Worm (Caenorhabditis elegans) whole organism, midembryonic: Measurements from ENCODE around the gene ugt-47.

ENCODE experiments used
- T22C8.4 ChIP-seq: fragments of 200-800 bp; sonication (Bioruptor generic); IDR thresholded peaks from 2 replicates; pipeline ENCODE4 v1.3.6; 2022; ENCODE audit warnings: missing genetic modification characterization, missing compliant biosample characterization
- cog-1 ChIP-seq: sonication (generic microtip); optimal IDR thresholded peaks from 2 replicates; lab custom pipeline; 2016; ENCODE audit warnings: missing genetic modification characterization, missing compliant biosample characterization
- flt-1 ChIP-seq: fragments of 200-800 bp; sonication (Bioruptor generic); IDR thresholded peaks from 2 replicates; pipeline ENCODE4 v1.3.6; 2022; ENCODE audit warnings: missing genetic modification characterization, missing compliant biosample characterization
- klf-2 ChIP-seq: fragments of 200-800 bp; sonication (Bioruptor generic); conservative IDR thresholded peaks from 2 replicates; pipeline ENCODE4 v1.3.6; 2022; ENCODE audit warnings: missing genetic modification reagents, missing genetic modification characterization, missing compliant biosample characterization
- med-1 ChIP-seq: sonication (generic microtip); optimal IDR thresholded peaks from 2 replicates; lab custom pipeline; 2017; ENCODE audit warnings: missing genetic modification characterization, mild to moderate bottlenecking, missing compliant biosample characterization, antibody characterized with exemption, missing genetic modification reagents; ENCODE audit not compliant: insufficient read depth
- ref-1 ChIP-seq: fragments of 200-800 bp; sonication (Bioruptor generic); conservative IDR thresholded peaks from 2 replicates; pipeline ENCODE4 v1.3.6; 2022; ENCODE audit warnings: missing genetic modification reagents, missing genetic modification characterization, missing compliant biosample characterization
- tab-1 ChIP-seq: fragments of 200-800 bp; sonication (Bioruptor generic); IDR thresholded peaks from 2 replicates; pipeline ENCODE4 v1.3.6; 2022; ENCODE audit warnings: missing genetic modification characterization, missing compliant biosample characterization
- ztf-23 ChIP-seq: fragments of 200-800 bp; sonication (Bioruptor generic); IDR thresholded peaks from 2 replicates; pipeline ENCODE4 v1.3.6; 2022; ENCODE audit warnings: missing genetic modification reagents, missing genetic modification characterization, missing compliant biosample characterization
- ztf-29 ChIP-seq: fragments of 200-800 bp; sonication (Bioruptor generic); IDR thresholded peaks from 2 replicates; pipeline ENCODE4 v1.3.6; 2022; ENCODE audit warnings: missing genetic modification reagents, missing genetic modification characterization, missing compliant biosample characterization

Gene ugt-47

ce11 chrV:10120898-10121297, 22.5 kb upstream of the ugt-47 start, which contains the start of gene srxa-18:
Gene srxa-18, minus strand, starts transcription at chrV:10120997.
- TF ChIP-seq ref-1 (GFP tag; lab: Robert Waterston, UW) (no peak), med-1 (GFP tag; lab: Kevin White, UChicago) (no peak), ztf-29 (no peak), klf-2 (GFP tag; lab: Robert Waterston, UW) (no peak), ztf-23 (GFP tag; lab: Robert Waterston, UW) (no peak), T22C8.4 (GFP tag; lab: Robert Waterston, UW) (no peak), tab-1 (GFP tag; lab: Robert Waterston, UW) (no peak), flt-1 (GFP tag; lab: Robert Waterston, UW) (no peak), cog-1 (no peak)

- no peak for TF ChIP-seq cog-1
- no peak for TF ChIP-seq ztf-29
- TF ChIP-seq med-1 (GFP tag; lab: Kevin White, UChicago), result no peak
Measured at ce11 chrV:10117465-10117864, 19.1 kb upstream of the ugt-47 start, which contains the start of gene C08B6.5. Gene C08B6.5, plus strand, starts transcription at chrV:10117765.

DNA sequence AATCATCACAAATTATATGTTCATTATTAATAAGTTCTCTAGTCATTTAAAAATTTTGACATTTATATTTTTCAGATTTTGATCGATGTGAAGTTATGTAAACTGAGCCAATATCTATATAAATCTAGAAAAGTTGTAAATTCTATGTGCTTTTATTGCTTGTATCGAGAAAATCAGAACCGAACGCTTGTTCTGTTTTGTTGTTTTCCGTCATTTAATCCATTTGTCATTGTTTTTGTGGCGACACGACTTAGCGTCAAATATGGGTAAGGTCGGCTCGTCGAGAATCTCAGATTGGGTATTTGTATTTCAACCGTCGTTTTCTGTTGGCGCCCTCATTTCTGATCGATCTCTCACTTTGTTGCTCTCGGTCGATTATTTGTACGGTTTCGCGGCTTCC, 15.9 kb upstream of the ugt-47 start, which contains the start of gene cht-5:
Gene cht-5, plus strand, starts transcription at position 301 of the 400 bp plus-strand sequence.
- TF ChIP-seq tab-1 (GFP tag; lab: Robert Waterston, UW), result no peak
- TF ChIP-seq cog-1, result no peak
- TF ChIP-seq ref-1 (GFP tag; lab: Robert Waterston, UW), result no peak
- no peak for TF ChIP-seq ztf-29
- TF ChIP-seq klf-2 (GFP tag; lab: Robert Waterston, UW), result no peak

DNA sequence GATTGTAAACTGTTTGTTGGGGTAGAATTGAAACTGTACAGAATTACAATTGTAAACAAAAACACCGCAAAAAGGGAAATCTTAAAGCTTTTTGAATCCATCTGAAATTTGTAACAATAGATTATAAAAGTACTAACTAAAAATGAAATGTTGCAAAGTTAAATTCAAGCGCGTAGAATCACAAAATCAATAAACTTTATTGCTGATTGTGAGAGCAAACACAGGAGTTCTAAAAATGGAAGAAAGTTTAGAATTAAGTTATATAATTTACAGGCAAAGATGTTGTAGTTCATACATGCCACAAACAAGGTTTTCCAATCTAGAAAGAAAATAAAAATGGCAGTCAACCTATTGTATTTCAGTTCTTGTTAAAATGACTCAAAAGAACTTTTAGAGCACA, 13.8 kb upstream of the ugt-47 start, which contains the start of gene C08B6.3:
Gene C08B6.3, minus strand, starts transcription at position 101 of the 400 bp plus-strand sequence.
- no peak for TF ChIP-seq ztf-23 (GFP tag; lab: Robert Waterston, UW)
- TF ChIP-seq klf-2 (GFP tag; lab: Robert Waterston, UW), result no peak
- TF ChIP-seq flt-1 (GFP tag; lab: Robert Waterston, UW), result no peak
- TF ChIP-seq ztf-29, result no peak
- TF ChIP-seq cog-1, result no peak
- TF ChIP-seq ref-1 (GFP tag; lab: Robert Waterston, UW), result no peak
- TF ChIP-seq tab-1 (GFP tag; lab: Robert Waterston, UW), result no peak
- TF ChIP-seq T22C8.4 (GFP tag; lab: Robert Waterston, UW), result no peak
- TF ChIP-seq med-1 (GFP tag; lab: Kevin White, UChicago), result no peak

- TF ChIP-seq T22C8.4 (GFP tag; lab: Robert Waterston, UW) (no peak), ztf-29 (no peak), ref-1 (GFP tag; lab: Robert Waterston, UW) (no peak), flt-1 (GFP tag; lab: Robert Waterston, UW) (no peak), med-1 (GFP tag; lab: Kevin White, UChicago) (no peak), ztf-23 (GFP tag; lab: Robert Waterston, UW) (no peak), tab-1 (GFP tag; lab: Robert Waterston, UW) (no peak), cog-1 (no peak), klf-2 (GFP tag; lab: Robert Waterston, UW) (no peak)
Measured at ce11 chrV:10111129-10111528, 12.7 kb upstream of the ugt-47 start.

- TF ChIP-seq klf-2 (GFP tag; lab: Robert Waterston, UW) (no peak), ref-1 (GFP tag; lab: Robert Waterston, UW) (no peak), ztf-29 (no peak), T22C8.4 (GFP tag; lab: Robert Waterston, UW) (no peak)
Measured at ce11 chrV:10107309-10107708, 8.9 kb upstream of the ugt-47 start, which contains the start of gene C08B6.11. Gene C08B6.11, plus strand, starts transcription at chrV:10107609.

ce11 chrV:10105412-10105811, 7.0 kb upstream of the ugt-47 start, which contains the start of gene C08B6.2:
Gene C08B6.2, plus strand, starts transcription at chrV:10105712.
- TF ChIP-seq flt-1 (GFP tag; lab: Robert Waterston, UW) (no peak), ztf-29 (no peak), T22C8.4 (GFP tag; lab: Robert Waterston, UW) (no peak), cog-1 (no peak), med-1 (GFP tag; lab: Kevin White, UChicago) (no peak), tab-1 (GFP tag; lab: Robert Waterston, UW) (no peak), ref-1 (GFP tag; lab: Robert Waterston, UW) (no peak), ztf-23 (GFP tag; lab: Robert Waterston, UW) (no peak), klf-2 (GFP tag; lab: Robert Waterston, UW) (no peak)

DNA sequence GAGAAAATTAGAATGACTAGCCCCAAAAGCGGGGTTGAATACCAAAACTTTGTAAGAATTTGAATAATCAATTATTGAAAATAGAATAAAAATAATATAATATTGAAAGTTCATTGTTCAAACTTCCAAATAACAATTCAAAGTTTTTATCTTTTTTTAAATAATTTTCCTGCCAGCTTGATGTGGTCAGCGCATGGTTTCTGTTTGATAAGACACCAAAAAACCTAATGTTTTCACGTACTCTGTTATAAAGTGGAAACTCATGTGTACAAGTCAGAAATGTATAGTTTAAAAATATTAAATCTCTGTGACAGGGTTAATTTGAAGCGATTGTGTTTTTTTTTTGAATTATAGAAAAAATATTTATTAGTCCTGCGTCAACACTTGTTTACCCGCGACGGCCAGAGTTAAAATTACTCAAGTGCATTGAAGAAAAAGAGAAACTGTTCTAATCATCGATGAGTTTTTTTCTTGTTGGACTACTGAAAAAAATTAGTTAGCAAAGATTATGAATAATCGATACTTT, 6.5 kb upstream of the ugt-47 start, which contains the start of gene ugt-17:
Gene ugt-17, minus strand, starts transcription at position 180 of the 526 bp plus-strand sequence.
- no peak for TF ChIP-seq med-1 (GFP tag; lab: Kevin White, UChicago)

DNA sequence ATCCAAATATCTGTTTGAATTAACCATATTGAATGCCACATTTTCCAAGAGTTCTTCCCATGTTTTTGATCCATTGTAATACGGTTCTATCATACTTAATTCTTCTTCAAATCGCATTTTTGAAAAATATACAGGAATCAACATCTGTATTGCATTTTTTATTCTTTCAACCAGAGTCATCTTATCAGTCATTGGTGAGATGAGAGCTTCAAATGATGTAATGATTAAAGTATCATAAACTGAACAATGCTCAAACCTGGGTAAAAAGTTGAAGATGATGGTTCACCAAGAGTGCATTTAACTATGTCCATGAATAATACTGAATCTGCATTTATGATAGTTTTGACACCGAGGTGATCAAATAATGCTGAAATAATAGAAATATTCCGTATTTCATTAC, 5.4 kb upstream of the ugt-47 start:
- no peak for TF ChIP-seq T22C8.4 (GFP tag; lab: Robert Waterston, UW)

ce11 chrV:10101916-10102315, 3.5 kb upstream of the ugt-47 start, which contains the start of gene C08B6.14:
Gene C08B6.14, minus strand, starts transcription at chrV:10102016.
- TF ChIP-seq ztf-23 (GFP tag; lab: Robert Waterston, UW) (no peak), ref-1 (GFP tag; lab: Robert Waterston, UW) (no peak), ztf-29 (no peak), cog-1 (no peak), klf-2 (GFP tag; lab: Robert Waterston, UW) (no peak), T22C8.4 (GFP tag; lab: Robert Waterston, UW) (no peak), med-1 (GFP tag; lab: Kevin White, UChicago) (no peak), tab-1 (GFP tag; lab: Robert Waterston, UW) (no peak), flt-1 (GFP tag; lab: Robert Waterston, UW) (no peak)
